Worm (Caenorhabditis elegans) whole organism, L2 larva: ENCODE results near the gene ina-1.
A peak's percentile ranks its signal among the peaks of the same experiment; 100 is the strongest.

Experiments
- C34F6.9 ChIP-seq: fragments of 150-350 bp; optimal IDR thresholded peaks from 2 replicates; lab custom pipeline; 2014; ENCODE audit warnings: missing biosample characterization, missing genetic modification characterization
- F13H6.1 ChIP-seq: sonication (generic microtip); optimal IDR thresholded peaks from 2 replicates; lab custom pipeline; 2016; ENCODE audit warnings: missing genetic modification characterization, missing compliant biosample characterization
- R02D3.7 ChIP-seq: fragments of 150-350 bp; optimal IDR thresholded peaks from 2 replicates; lab custom pipeline; 2014; ENCODE audit warnings: missing biosample characterization, missing genetic modification characterization
- Y55F3AM.14 ChIP-seq: fragments of 200-800 bp; sonication (Bioruptor generic); optimal IDR thresholded peaks from 2 replicates; lab custom pipeline; 2018; ENCODE audit warnings: mild to moderate bottlenecking, missing genetic modification characterization, missing compliant biosample characterization
- alr-1 ChIP-seq: fragments of 150-350 bp; optimal IDR thresholded peaks from 2 replicates; lab custom pipeline; 2014; ENCODE audit warnings: missing biosample characterization, missing genetic modification characterization
- ama-1 ChIP-seq: fragments of 150-350 bp; optimal IDR thresholded peaks from 2 replicates; lab custom pipeline; 2018; ENCODE audit warnings: inconsistent platforms
- blmp-1 ChIP-seq: sonication (generic microtip); optimal IDR thresholded peaks from 2 replicates; lab custom pipeline; 2017; ENCODE audit warnings: missing genetic modification characterization, mild to moderate bottlenecking, missing compliant biosample characterization, antibody characterized with exemption, moderate library complexity; ENCODE audit not compliant: insufficient read depth
- egl-27 ChIP-seq: sonication (generic microtip); optimal IDR thresholded peaks from 3 replicates; lab custom pipeline; 2017; ENCODE audit warnings: missing biosample characterization, missing genetic modification reagents, missing genetic modification characterization
- elt-1 ChIP-seq: fragments of 150-350 bp; optimal IDR thresholded peaks from 2 replicates; lab custom pipeline; 2014; ENCODE audit warnings: missing biosample characterization, missing genetic modification characterization
- elt-3 ChIP-seq: sonication (generic microtip); optimal IDR thresholded peaks from 2 replicates; lab custom pipeline; 2017; ENCODE audit warnings: missing biosample characterization, missing genetic modification characterization
- fos-1 ChIP-seq: fragments of 150-350 bp; optimal IDR thresholded peaks from 2 replicates; lab custom pipeline; 2014; ENCODE audit warnings: missing biosample characterization, missing genetic modification characterization
- gmeb-1 ChIP-seq: fragments of 150-350 bp; optimal IDR thresholded peaks from 2 replicates; lab custom pipeline; 2014; ENCODE audit warnings: missing biosample characterization, missing genetic modification characterization
- lin-11 ChIP-seq: fragments of 150-350 bp; sonication (generic microtip); optimal IDR thresholded peaks from 2 replicates; lab custom pipeline; 2014; ENCODE audit warnings: missing biosample characterization, missing genetic modification characterization, inconsistent platforms, mixed read lengths
- lin-13 ChIP-seq: fragments of 150-350 bp; optimal IDR thresholded peaks from 2 replicates; lab custom pipeline; 2014; ENCODE audit warnings: missing biosample characterization, missing genetic modification reagents, missing genetic modification characterization
- lin-39 ChIP-seq: fragments of 150-350 bp; optimal IDR thresholded peaks from 2 replicates; lab custom pipeline; 2014; ENCODE audit warnings: missing biosample characterization, missing genetic modification reagents, missing genetic modification characterization
- lsy-2 ChIP-seq, 2 experiments: fragments of 150-350 bp in 1 of 2; sonication (generic microtip) in 1 of 2; optimal IDR thresholded peaks; 2 replicates each; lab custom pipeline; 2014 to 2017; ENCODE audit warnings: missing biosample characterization in 2 of 2, missing genetic modification characterization in 2 of 2
- mab-5 ChIP-seq: fragments of 150-350 bp; optimal IDR thresholded peaks from 2 replicates; lab custom pipeline; 2014; ENCODE audit warnings: missing biosample characterization, missing genetic modification characterization
- nhr-12 ChIP-seq: fragments of 150-350 bp; optimal IDR thresholded peaks from 2 replicates; lab custom pipeline; 2014; ENCODE audit warnings: missing biosample characterization, missing genetic modification characterization
- nhr-129 ChIP-seq: fragments of 150-350 bp; optimal IDR thresholded peaks from 2 replicates; lab custom pipeline; 2014; ENCODE audit warnings: missing biosample characterization, missing genetic modification characterization
- nhr-21 ChIP-seq: fragments of 150-350 bp; optimal IDR thresholded peaks from 2 replicates; lab custom pipeline; 2014; ENCODE audit warnings: missing biosample characterization, missing genetic modification characterization
- nhr-6 ChIP-seq: fragments of 150-350 bp; optimal IDR thresholded peaks from 2 replicates; lab custom pipeline; 2014; ENCODE audit warnings: missing biosample characterization, missing genetic modification characterization
- nhr-77 ChIP-seq: fragments of 150-350 bp; optimal IDR thresholded peaks from 2 replicates; lab custom pipeline; 2014; ENCODE audit warnings: missing biosample characterization, missing genetic modification characterization
- sem-4 ChIP-seq: fragments of 150-350 bp; optimal IDR thresholded peaks from 2 replicates; lab custom pipeline; 2014; ENCODE audit warnings: missing biosample characterization, missing genetic modification reagents, missing genetic modification characterization
- skn-1 ChIP-seq: sonication (generic microtip); optimal IDR thresholded peaks from 2 replicates; lab custom pipeline; 2017; ENCODE audit warnings: missing biosample characterization, missing genetic modification characterization
- sma-9 ChIP-seq, 2 experiments: fragments of 150-350 bp in 1 of 2; sonication (generic microtip) in 1 of 2; optimal IDR thresholded peaks; 2 replicates each; lab custom pipeline; 2014 to 2016; ENCODE audit warnings: missing genetic modification characterization in 2 of 2, mild to moderate bottlenecking in 1 of 2, missing biosample characterization in 1 of 2, missing compliant biosample characterization in 1 of 2, missing genetic modification reagents in 1 of 2, moderate library complexity in 1 of 2
- unc-55 ChIP-seq: fragments of 150-350 bp; sonication (generic microtip); optimal IDR thresholded peaks from 3 replicates; lab custom pipeline; 2014; ENCODE audit warnings: missing biosample characterization, missing genetic modification reagents, missing genetic modification characterization
- unc-62 ChIP-seq: fragments of 150-350 bp; optimal IDR thresholded peaks from 2 replicates; lab custom pipeline; 2014; ENCODE audit warnings: missing biosample characterization, missing genetic modification reagents, missing genetic modification characterization
- zag-1 ChIP-seq: fragments of 150-350 bp; optimal IDR thresholded peaks from 2 replicates; lab custom pipeline; 2014; ENCODE audit warnings: missing biosample characterization, missing genetic modification characterization
- ztf-4 ChIP-seq: fragments of 150-350 bp; optimal IDR thresholded peaks from 2 replicates; lab custom pipeline; 2014; ENCODE audit warnings: missing biosample characterization, missing genetic modification characterization

ina-1 gene

DNA sequence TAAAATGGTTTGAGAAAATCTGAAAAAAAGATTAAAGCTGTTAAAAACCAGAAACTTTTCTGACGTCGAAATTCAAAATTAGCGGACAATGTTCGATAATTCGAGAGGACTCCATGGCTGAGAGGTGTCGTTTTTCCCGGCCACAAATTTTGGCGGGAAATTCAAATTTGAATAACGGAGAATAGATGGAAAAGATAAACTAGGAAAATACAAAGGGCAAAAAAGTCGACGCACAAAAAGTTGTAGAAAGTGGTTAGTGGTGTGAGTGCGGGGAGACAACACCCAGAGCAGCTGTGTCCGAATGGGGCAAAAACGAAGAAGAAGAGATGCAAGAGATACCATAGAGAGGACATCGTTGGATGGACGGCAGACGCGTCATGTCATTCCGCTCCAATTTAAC lies 18.5 kb upstream of the ina-1 start, which contains the start of gene cls-3:
Gene cls-3 (minus strand): TSS at position 19 of the 400 bp plus-strand sequence.
- TF ChIP-seq zag-1 (tag; lab: Kevin White, UChicago) (peak; percentile 7), mab-5 (tag; lab: Kevin White, UChicago) (no peak), nhr-6 (tag; lab: Kevin White, UChicago) (peak; percentile 26), elt-3 (tag; lab: Kevin White, UChicago) (no peak), egl-27 (tag; lab: Kevin White, UChicago) (no peak), lsy-2 (tag; optimal IDR thresholded peaks at IDR 0.05; lab: Kevin White, UChicago) (peak in 1 of 2 experiments; percentile 82), F13H6.1 (tag; lab: Kevin White, UChicago) (peak; percentile 16), nhr-129 (tag; lab: Kevin White, UChicago) (peak; percentile 36), ama-1 (lab: Kevin White, UChicago) (no peak), unc-55 (peak; percentile 47), gmeb-1 (tag; lab: Kevin White, UChicago) (peak; percentile 80), blmp-1 (tag; lab: Kevin White, UChicago) (no peak), nhr-21 (tag; lab: Kevin White, UChicago) (peak; percentile 9), C34F6.9 (tag; lab: Kevin White, UChicago) (peak; percentile 59), sma-9 (GFP tag; optimal IDR thresholded peaks at IDR 0.05; lab: Kevin White, UChicago) (peak; percentile 61), sma-9 (tag; optimal IDR thresholded peaks at IDR 0.05; lab: Kevin White, UChicago) (no peak)

DNA sequence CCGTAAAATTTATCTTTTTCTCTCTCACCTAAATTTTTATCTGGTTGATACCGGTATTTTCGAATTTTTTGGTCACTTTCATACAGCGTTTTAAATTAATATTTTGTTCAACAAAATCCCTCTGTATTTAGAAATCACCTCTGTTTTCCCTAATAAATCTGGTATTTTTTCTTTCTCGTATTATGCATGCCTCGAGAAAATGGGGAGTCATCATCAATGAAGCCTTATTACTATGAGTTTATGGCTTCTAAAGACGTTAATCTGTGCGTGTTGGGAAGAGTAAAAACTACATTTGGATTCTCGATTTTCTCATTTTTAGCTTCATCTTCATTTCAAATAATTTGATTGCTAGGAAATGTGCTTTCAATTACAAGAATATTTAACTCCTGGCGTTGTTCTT lies 13.1 kb upstream of the ina-1 start, which contains the start of gene ZC84.7:
Gene ZC84.7 (plus strand): TSS at position 301 of the 400 bp plus-strand sequence.
- TF ChIP-seq R02D3.7 (tag; lab: Kevin White, UChicago) (no peak), nhr-12 (no peak), lin-11 (tag; lab: Kevin White, UChicago) (no peak)
- TF ChIP-seq, all 48 proteins: peak for 0

DNA sequence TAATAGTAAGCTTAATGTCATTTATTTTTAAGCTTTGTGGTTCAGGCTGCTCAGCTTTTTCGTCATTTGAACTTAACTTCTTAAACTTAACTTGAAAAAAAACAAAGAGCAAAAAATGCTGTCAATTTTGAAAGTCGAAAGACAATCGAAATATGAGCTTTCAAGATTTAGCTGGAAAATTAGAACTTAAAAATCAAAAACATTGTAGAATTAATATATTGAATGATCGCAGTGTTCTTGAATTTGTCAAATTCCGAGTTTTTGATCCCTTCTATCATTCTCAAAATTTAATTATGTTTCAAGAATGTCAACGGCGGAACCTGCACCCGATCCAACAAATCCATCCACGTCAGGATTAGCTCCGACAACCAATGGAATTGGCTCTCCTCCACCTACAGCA lies 8.6 kb upstream of the ina-1 start, which contains the start of gene tax-4:
Gene tax-4 (plus strand): TSS at position 301 of the 400 bp plus-strand sequence.
- TF ChIP-seq lin-39 (tag; lab: Kevin White, UChicago) = no peak

DNA sequence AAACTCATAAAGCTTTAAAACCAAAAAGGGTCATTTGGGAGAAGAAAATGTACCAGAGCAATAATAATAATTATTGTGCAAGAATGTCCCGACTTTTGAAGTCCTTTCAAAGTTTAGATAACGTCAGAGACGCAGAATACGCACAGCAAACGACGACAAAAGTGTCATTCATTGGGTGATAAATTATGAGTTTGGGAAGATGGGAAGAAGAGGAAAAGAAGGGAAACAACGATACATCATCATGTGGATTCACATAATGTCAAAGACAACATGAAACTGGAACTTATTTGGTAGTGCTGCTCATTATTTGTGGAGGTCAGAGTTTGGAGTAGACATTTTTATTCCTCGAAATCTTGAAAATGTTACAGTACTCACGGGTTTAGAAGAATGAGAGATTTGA lies 5.3 kb upstream of the ina-1 start:
- TF ChIP-seq unc-55 (peak; percentile 40), Y55F3AM.14 (GFP tag; lab: Kevin White, UChicago) (no peak), sem-4 (no peak), mab-5 (tag; lab: Kevin White, UChicago) (peak; percentile 84)

DNA sequence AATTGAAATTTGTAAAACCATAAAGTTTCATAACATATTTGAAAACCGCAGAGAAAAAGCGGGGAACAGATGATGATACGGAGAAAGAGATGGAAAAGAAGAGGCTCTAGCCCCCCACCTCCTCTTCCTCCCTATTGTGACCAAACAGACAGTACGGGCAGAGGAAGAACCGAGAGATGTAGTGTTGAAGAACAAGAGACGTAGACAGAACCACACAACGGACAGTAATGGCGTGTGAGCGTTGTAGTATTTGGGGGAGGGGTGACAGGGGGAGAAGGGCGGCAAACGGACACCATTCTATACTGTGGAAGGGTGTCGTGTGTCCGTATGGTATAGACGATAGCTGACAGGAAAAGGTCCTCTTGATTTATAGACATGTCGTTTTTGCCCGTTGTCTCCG lies 3.4 kb upstream of the ina-1 start:
- TF ChIP-seq alr-1 = no peak
- peak; percentile 19 for TF ChIP-seq fos-1 (tag; lab: Kevin White, UChicago)

DNA sequence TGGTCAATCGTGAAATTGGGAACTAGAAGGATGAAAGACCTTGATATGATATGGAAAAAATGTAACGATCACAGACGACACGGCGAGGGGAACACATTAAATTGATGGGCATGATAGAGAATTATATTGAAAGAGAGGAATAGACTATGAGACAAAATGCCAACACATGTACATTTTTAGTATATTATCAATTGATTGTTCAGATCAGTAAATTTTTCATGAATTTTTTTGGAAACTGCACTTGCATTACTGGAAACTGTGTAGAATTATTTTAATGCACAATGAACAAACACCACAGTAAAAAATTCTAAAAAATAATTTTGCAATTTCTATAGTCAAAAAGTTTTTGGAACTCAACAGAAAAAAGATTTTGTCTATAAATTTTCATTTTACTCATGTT lies 637 bp upstream of the ina-1 start:
- TF ChIP-seq fos-1 (tag; lab: Kevin White, UChicago) (peak; percentile 33), unc-62 (GFP tag; lab: Kevin White, UChicago) (no peak), sma-9 (GFP tag; optimal IDR thresholded peaks at IDR 0.05; lab: Kevin White, UChicago) (peak; percentile 21), sma-9 (tag; optimal IDR thresholded peaks at IDR 0.05; lab: Kevin White, UChicago) (no peak)
- TF ChIP-seq, all 48 proteins: peak for 2

DNA sequence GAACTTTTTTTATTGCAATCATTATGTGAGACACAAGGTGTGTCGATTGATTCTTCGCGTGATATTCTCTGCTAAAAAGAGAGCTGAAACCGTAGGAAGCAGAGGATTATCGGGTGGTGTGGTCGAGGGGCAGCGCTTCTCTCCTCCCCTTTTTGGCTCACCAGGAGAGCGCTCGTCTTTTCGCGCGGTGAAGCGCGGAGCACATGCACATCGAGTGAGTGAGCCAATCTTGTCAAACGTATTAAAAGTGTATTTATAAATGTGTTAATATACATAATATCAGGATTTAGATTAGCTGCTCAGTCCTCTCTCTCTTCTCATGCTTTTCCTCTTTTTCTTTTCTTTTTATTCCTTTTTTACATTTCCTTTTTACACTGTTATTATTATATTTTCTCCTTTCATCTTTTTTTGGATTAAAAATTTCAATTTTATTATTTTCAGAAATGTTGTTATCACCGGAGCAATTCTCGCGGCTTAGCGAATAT lies 9.9 kb downstream of the ina-1 start, which contains the start of gene dgk-3:
Gene dgk-3 (plus strand): TSS at position 435 of the 485 bp plus-strand sequence.
- TF ChIP-seq fos-1 (tag; lab: Kevin White, UChicago) (no peak), skn-1 (tag; lab: Kevin White, UChicago) (no peak), gmeb-1 (tag; lab: Kevin White, UChicago) (no peak), F13H6.1 (tag; lab: Kevin White, UChicago) (no peak), C34F6.9 (tag; lab: Kevin White, UChicago) (no peak), sma-9 (GFP tag; optimal IDR thresholded peaks at IDR 0.05; lab: Kevin White, UChicago) (no peak), sma-9 (tag; optimal IDR thresholded peaks at IDR 0.05; lab: Kevin White, UChicago) (no peak), ztf-4 (tag; lab: Kevin White, UChicago) (no peak), sem-4 (no peak), blmp-1 (tag; lab: Kevin White, UChicago) (no peak), mab-5 (tag; lab: Kevin White, UChicago) (no peak), nhr-6 (tag; lab: Kevin White, UChicago) (no peak), Y55F3AM.14 (GFP tag; lab: Kevin White, UChicago) (no peak), elt-1 (tag; lab: Kevin White, UChicago) (no peak), lin-39 (tag; lab: Kevin White, UChicago) (no peak), egl-27 (tag; lab: Kevin White, UChicago) (no peak), elt-3 (tag; lab: Kevin White, UChicago) (no peak), nhr-77 (tag; lab: Kevin White, UChicago) (no peak), lin-13 (GFP tag; lab: Kevin White, UChicago) (no peak)
